Worm (Caenorhabditis elegans): ENCODE data around the gene M04B2.4.
A peak's percentile ranks its signal among the peaks of the same experiment; 100 is the strongest.

M04B2.4 gene

DNA sequence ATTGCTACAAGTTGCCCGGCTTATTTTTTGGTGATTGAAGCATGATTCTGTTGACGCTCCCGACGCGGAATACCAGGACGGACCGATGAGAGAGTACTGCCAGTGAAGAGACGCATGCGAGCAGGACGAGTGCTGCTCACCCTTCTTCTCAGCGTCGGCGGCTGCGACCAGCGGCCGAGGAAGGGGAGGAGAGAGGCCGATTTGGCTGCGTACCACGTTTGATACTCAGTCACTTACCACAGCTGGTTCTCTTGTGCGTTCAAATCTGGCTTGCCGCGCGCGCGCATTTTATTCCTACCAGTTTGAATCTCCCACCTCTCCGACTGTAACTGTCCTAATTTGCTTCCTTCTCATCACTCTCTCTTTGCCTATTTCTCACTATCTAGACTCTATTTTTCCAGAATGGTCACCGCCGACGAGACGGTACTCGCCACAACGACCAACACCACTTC, 3.4 kb upstream of the M04B2.4 start, which contains the start of gene mep-1 (continued):
- TF ChIP-seq daf-16 (GFP tag; optimal IDR thresholded peaks at IDR 0.05) (no peak), daf-16 (tag; optimal IDR thresholded peaks at IDR 0.05) (no peak), snpc-1.2 (GFP tag; IDR thresholded peaks at IDR 0.05) (no peak), skn-1 (tag; optimal IDR thresholded peaks at IDR 0.05) (no peak), egl-43 (GFP tag; IDR thresholded peaks at IDR 0.05) (peak; percentile 67), zip-11 (GFP tag; IDR thresholded peaks at IDR 0.05) (no peak), ztf-11 (tag; optimal IDR thresholded peaks at IDR 0.05) (no peak), set-16 (GFP tag; IDR thresholded peaks at IDR 0.05) (peak; percentile 98), nhr-25 (tag; optimal IDR thresholded peaks at IDR 0.05; ENCODE audit: borderline replicate concordance, insufficient read depth) (peak; percentile 51), dmd-8 (GFP tag; IDR thresholded peaks at IDR 0.05) (no peak), lin-1 (GFP tag; IDR thresholded peaks at IDR 0.05) (no peak), lin-38 (GFP tag; IDR thresholded peaks at IDR 0.05) (peak; percentile 66), ZK337.2 (GFP tag; IDR thresholded peaks at IDR 0.05) (no peak), tag-97 (GFP tag; IDR thresholded peaks at IDR 0.05) (no peak), zfp-2 (tag; optimal IDR thresholded peaks at IDR 0.05) (no peak), dpl-1 (GFP tag; optimal IDR thresholded peaks at IDR 0.05) (peak; percentile 65), nhr-77 (tag; optimal IDR thresholded peaks at IDR 0.05) (peak; percentile 12), ceh-82 (tag; optimal IDR thresholded peaks at IDR 0.05) (no peak), F44E2.7 (GFP tag; IDR thresholded peaks at IDR 0.05) (no peak), nhr-102 (tag; optimal IDR thresholded peaks at IDR 0.05) (no peak), pqm-1 (tag; optimal IDR thresholded peaks at IDR 0.05) (no peak), daf-8 (GFP tag; IDR thresholded peaks at IDR 0.05) (no peak), hlh-30 (tag; optimal IDR thresholded peaks at IDR 0.05; ENCODE audit: insufficient read depth) (peak; percentile 6), pha-4 (GFP tag; IDR thresholded peaks at IDR 0.05) (peak; percentile 58), pha-4 (tag; optimal IDR thresholded peaks at IDR 0.05) (no peak), ama-1 (optimal IDR thresholded peaks at IDR 0.05) (peak; percentile 71), gei-8 (GFP tag; optimal IDR thresholded peaks at IDR 0.05) (no peak), ceh-20 (GFP tag; IDR thresholded peaks at IDR 0.05) (no peak), F37D6.2 (tag; optimal IDR thresholded peaks at IDR 0.05) (peak; percentile 74), lin-13 (GFP tag; optimal IDR thresholded peaks at IDR 0.05) (peak; percentile 51), aly-2 (tag; optimal IDR thresholded peaks at IDR 0.05) (no peak), vab-7 (GFP tag; IDR thresholded peaks at IDR 0.05) (0 out of 2 replicates have a peak, but pooled peaks have one; percentile 55), mdl-1 (tag; optimal IDR thresholded peaks at IDR 0.05) (peak in 1 of 2 experiments; percentile 73), Y105C5A.15 (GFP tag; IDR thresholded peaks at IDR 0.05) (no peak), spr-3 (GFP tag; optimal IDR thresholded peaks at IDR 0.05) (no peak), saeg-2 (GFP tag; IDR thresholded peaks at IDR 0.05) (0 out of 2 replicates have a peak, but pooled peaks have one; percentile 41), lin-15B (tag; optimal IDR thresholded peaks at IDR 0.05) (no peak), dmd-6 (GFP tag; IDR thresholded peaks at IDR 0.05) (peak; percentile 19), zip-2 (tag; optimal IDR thresholded peaks at IDR 0.05) (no peak), lin-29 (GFP tag; IDR thresholded peaks at IDR 0.05) (no peak), madf-9 (GFP tag; conservative IDR thresholded peaks at IDR 0.05) (peak; percentile 49; the same call in 1 of the 2 replicates), fos-1 (tag; optimal IDR thresholded peaks at IDR 0.05) (no peak), T20F7.1 (GFP tag; optimal IDR thresholded peaks at IDR 0.05) (peak; percentile 62), dve-1 (tag; optimal IDR thresholded peaks at IDR 0.05; ENCODE audit: insufficient read depth) (peak; percentile 6), ztf-7 (tag; optimal IDR thresholded peaks at IDR 0.05) (no peak), rbr-2 (tag; optimal IDR thresholded peaks at IDR 0.05) (peak; percentile 82), mep-1 (tag; optimal IDR thresholded peaks at IDR 0.05) (peak; percentile 97), spr-1 (tag; optimal IDR thresholded peaks at IDR 0.05) (no peak), nhr-6 (tag; optimal IDR thresholded peaks at IDR 0.05) (peak; percentile 83), ces-1 (GFP tag; optimal IDR thresholded peaks at IDR 0.05) (no peak), egl-27 (tag; optimal IDR thresholded peaks at IDR 0.05) (no peak), daf-12 (tag; optimal IDR thresholded peaks at IDR 0.05) (no peak), mxl-3 (GFP tag; optimal IDR thresholded peaks at IDR 0.05) (peak; percentile 37)

Data from whole organism, L4 larva.